Worm (Caenorhabditis elegans) whole organism, late embryonic: Measurements from ENCODE around the gene efhc-1.

Experiments used
- F13H6.1 ChIP-seq: sonication (generic microtip); optimal IDR thresholded peaks from 2 replicates; lab custom pipeline; 2016; ENCODE audit warnings: missing genetic modification characterization, missing compliant biosample characterization
- K02D7.2 ChIP-seq: sonication (generic microtip); optimal IDR thresholded peaks from 2 replicates; lab custom pipeline; 2017; ENCODE audit warnings: mild to moderate bottlenecking, missing genetic modification characterization, missing compliant biosample characterization
- Y22D7AL.16 ChIP-seq: sonication (generic microtip); optimal IDR thresholded peaks from 2 replicates; lab custom pipeline; 2016; ENCODE audit warnings: missing genetic modification characterization, missing compliant biosample characterization
- ceh-14 ChIP-seq: sonication (generic microtip); optimal IDR thresholded peaks from 2 replicates; lab custom pipeline; 2016; ENCODE audit warnings: missing genotype, missing genetic modification characterization, missing compliant biosample characterization
- ceh-2 ChIP-seq: sonication (generic microtip); optimal IDR thresholded peaks from 2 replicates; lab custom pipeline; 2016; ENCODE audit warnings: missing genotype, missing genetic modification characterization, missing compliant biosample characterization
- ceh-48 ChIP-seq: sonication (generic microtip); optimal IDR thresholded peaks from 2 replicates; lab custom pipeline; 2016; ENCODE audit warnings: missing genetic modification characterization, inconsistent platforms, missing compliant biosample characterization
- ceh-6 ChIP-seq: fragments of 200-800 bp; sonication (Bioruptor generic); optimal IDR thresholded peaks from 2 replicates; lab custom pipeline; 2018; ENCODE audit warnings: mild to moderate bottlenecking, missing genetic modification characterization, missing compliant biosample characterization
- ceh-9 ChIP-seq: sonication (generic microtip); optimal IDR thresholded peaks from 2 replicates; lab custom pipeline; 2016; ENCODE audit warnings: mild to moderate bottlenecking, missing genetic modification characterization, inconsistent platforms, missing compliant biosample characterization
- che-1 ChIP-seq: sonication (generic microtip); optimal IDR thresholded peaks from 2 replicates; lab custom pipeline; 2016; ENCODE audit warnings: mild to moderate bottlenecking, missing genetic modification characterization, missing compliant biosample characterization
- dve-1 ChIP-seq: sonication (generic microtip); optimal IDR thresholded peaks from 2 replicates; lab custom pipeline; 2017; ENCODE audit warnings: antibody characterized with exemption, mild to moderate bottlenecking, missing genetic modification characterization, missing compliant biosample characterization
- ets-4 ChIP-seq: sonication (generic microtip); optimal IDR thresholded peaks from 2 replicates; lab custom pipeline; 2016; ENCODE audit warnings: missing genetic modification characterization, missing compliant biosample characterization
- eyg-1 ChIP-seq: sonication (generic microtip); optimal IDR thresholded peaks from 2 replicates; lab custom pipeline; 2016; ENCODE audit warnings: missing genotype, missing genetic modification characterization, missing compliant biosample characterization
- fax-1 ChIP-seq: sonication (generic microtip); optimal IDR thresholded peaks from 2 replicates; lab custom pipeline; 2016; ENCODE audit warnings: missing genotype, missing genetic modification characterization, missing compliant biosample characterization
- fkh-6 ChIP-seq: sonication (generic microtip); optimal IDR thresholded peaks from 2 replicates; lab custom pipeline; 2016; ENCODE audit warnings: missing genetic modification characterization, missing compliant biosample characterization
- hlh-15 ChIP-seq: sonication (generic microtip); optimal IDR thresholded peaks from 2 replicates; lab custom pipeline; 2016; ENCODE audit warnings: missing genetic modification characterization, missing compliant biosample characterization
- hlh-30 ChIP-seq: sonication (generic microtip); optimal IDR thresholded peaks from 2 replicates; lab custom pipeline; 2017; ENCODE audit warnings: antibody characterized with exemption, missing genetic modification characterization, missing compliant biosample characterization; ENCODE audit not compliant: insufficient read depth
- hlh-6 ChIP-seq: sonication (generic microtip); optimal IDR thresholded peaks from 2 replicates; lab custom pipeline; 2016; ENCODE audit warnings: missing genotype, missing genetic modification characterization, missing compliant biosample characterization
- madf-2 ChIP-seq: sonication (generic microtip); optimal IDR thresholded peaks from 2 replicates; lab custom pipeline; 2017; ENCODE audit warnings: missing genetic modification characterization, missing compliant biosample characterization
- nfya-1 ChIP-seq: sonication (generic microtip); optimal IDR thresholded peaks from 2 replicates; lab custom pipeline; 2017; ENCODE audit warnings: missing genetic modification characterization, mild to moderate bottlenecking, missing compliant biosample characterization, antibody characterized with exemption, moderate library complexity
- pax-1 ChIP-seq: fragments of 150-350 bp; optimal IDR thresholded peaks from 2 replicates; lab custom pipeline; 2014; ENCODE audit warnings: missing biosample characterization, missing genetic modification characterization
- pha-2 ChIP-seq: sonication (generic microtip); optimal IDR thresholded peaks from 2 replicates; lab custom pipeline; 2017; ENCODE audit warnings: mild to moderate bottlenecking, missing genetic modification characterization, missing compliant biosample characterization
- pqm-1 ChIP-seq: sonication (generic microtip); optimal IDR thresholded peaks from 2 replicates; lab custom pipeline; 2016; ENCODE audit warnings: missing genetic modification characterization, missing compliant biosample characterization
- pros-1 ChIP-seq: fragments of 150-350 bp; optimal IDR thresholded peaks from 2 replicates; lab custom pipeline; 2014; ENCODE audit warnings: missing biosample characterization, missing genetic modification reagents, missing genetic modification characterization
- rnt-1 ChIP-seq: sonication (generic microtip); optimal IDR thresholded peaks from 2 replicates; lab custom pipeline; 2016; ENCODE audit warnings: missing genetic modification characterization, missing compliant biosample characterization
- sdc-2 ChIP-seq: sonication (generic microtip); optimal IDR thresholded peaks from 2 replicates; lab custom pipeline; 2016; ENCODE audit warnings: missing genotype, missing genetic modification characterization, missing compliant biosample characterization
- sox-2 ChIP-seq: fragments of 200-800 bp; sonication (Bioruptor generic); IDR thresholded peaks from 2 replicates; pipeline ENCODE4 v1.3.6; 2022; ENCODE audit warnings: missing genetic modification reagents, missing genetic modification characterization, missing compliant biosample characterization
- sox-4 ChIP-seq: sonication (generic microtip); optimal IDR thresholded peaks from 2 replicates; lab custom pipeline; 2017; ENCODE audit warnings: mild to moderate bottlenecking, missing genetic modification characterization, inconsistent platforms, missing compliant biosample characterization
- syd-9 ChIP-seq: sonication (generic microtip); optimal IDR thresholded peaks from 2 replicates; lab custom pipeline; 2016; ENCODE audit warnings: mild to moderate bottlenecking, missing genetic modification characterization, moderate library complexity, missing compliant biosample characterization
- tbx-2 ChIP-seq: sonication (generic microtip); optimal IDR thresholded peaks from 2 replicates; lab custom pipeline; 2016; ENCODE audit warnings: missing genetic modification characterization, missing compliant biosample characterization
- ttx-3 ChIP-seq: sonication (generic microtip); optimal IDR thresholded peaks from 2 replicates; lab custom pipeline; 2016; ENCODE audit warnings: missing genetic modification reagents, missing genetic modification characterization, missing compliant biosample characterization
- unc-3 ChIP-seq, 2 experiments: fragments of 200-800 bp in 1 of 2; sonication (Bioruptor generic) in 1 of 2; sonication (generic microtip) in 1 of 2; conservative IDR thresholded peaks in 1 of 2; optimal IDR thresholded peaks in 1 of 2; 2 replicates each; pipeline versions ENCODE4 v1.3.6 to Lab custom; 2016 to 2022; ENCODE audit warnings: missing compliant biosample characterization in 2 of 2, missing genetic modification characterization in 2 of 2, missing genetic modification reagents in 1 of 2
- unc-42 ChIP-seq: sonication (generic microtip); optimal IDR thresholded peaks from 2 replicates; lab custom pipeline; 2016; ENCODE audit warnings: missing genotype, missing genetic modification characterization, missing compliant biosample characterization
- unc-55 ChIP-seq: sonication (generic microtip); optimal IDR thresholded peaks from 2 replicates; lab custom pipeline; 2017; ENCODE audit warnings: missing biosample characterization, missing genetic modification reagents, missing genetic modification characterization
- zip-5 ChIP-seq: sonication (generic microtip); optimal IDR thresholded peaks from 2 replicates; lab custom pipeline; 2016; ENCODE audit warnings: missing genetic modification characterization, missing compliant biosample characterization

Gene efhc-1

ce11 chrX:10377663-10378062 lies 19.5 kb downstream of the efhc-1 start (continued):
- TF ChIP-seq ceh-9 (no peak), pha-2 (tag; lab: Kevin White, UChicago) (no peak)

- TF ChIP-seq fax-1 (tag; lab: Kevin White, UChicago) = no peak
- TF ChIP-seq fkh-6 (tag; lab: Kevin White, UChicago) = no peak
- TF ChIP-seq sox-4 (tag; lab: Kevin White, UChicago) = no peak
- TF ChIP-seq sox-2 (GFP tag; lab: Robert Waterston, UW) = no peak
- no peak for TF ChIP-seq pros-1 (tag; lab: Kevin White, UChicago)
- TF ChIP-seq ttx-3 = no peak
- no peak for TF ChIP-seq eyg-1 (tag; lab: Kevin White, UChicago)
- no peak for TF ChIP-seq che-1
- TF ChIP-seq ceh-9 = no peak
- TF ChIP-seq ceh-6 (GFP tag; lab: Kevin White, UChicago) = no peak
- TF ChIP-seq, all 69 proteins: peak for 0
These were observed 21.5 kb downstream of the efhc-1 start, which contains the start of gene rme-4 for ce11 chrX:10379678-10380077. TSS of gene rme-4 (minus strand) at chrX:10379845.

- no peak for TF ChIP-seq unc-42
- TF ChIP-seq sdc-2 (tag; lab: Kevin White, UChicago) = no peak
- no peak for TF ChIP-seq K02D7.2 (tag; lab: Kevin White, UChicago)
- TF ChIP-seq dve-1 (tag; lab: Kevin White, UChicago) = no peak
- no peak for TF ChIP-seq madf-2
- no peak for TF ChIP-seq F13H6.1 (tag; lab: Kevin White, UChicago)
- TF ChIP-seq ceh-48 (tag; lab: Kevin White, UChicago) = no peak
- TF ChIP-seq pax-1 = no peak
- no peak for TF ChIP-seq syd-9 (tag; lab: Kevin White, UChicago)
- no peak for TF ChIP-seq rnt-1 (tag; lab: Kevin White, UChicago)
- TF ChIP-seq ceh-9 = no peak
- no peak for TF ChIP-seq hlh-15 (tag; lab: Kevin White, UChicago)
- TF ChIP-seq, all 69 proteins: peak for 0
These were observed 27.8 kb downstream of the efhc-1 start for ce11 chrX:10386001-10386400.

ce11 chrX:10386408-10386807 lies 28.2 kb downstream of the efhc-1 start, which contains the start of gene dyf-6:
TSS of gene dyf-6 (minus strand) at chrX:10386508.
- TF ChIP-seq dve-1 (tag; lab: Kevin White, UChicago) (no peak), hlh-6 (no peak), ceh-2 (tag; lab: Kevin White, UChicago) (no peak), ets-4 (no peak), tbx-2 (tag; lab: Kevin White, UChicago) (no peak), hlh-30 (tag; lab: Kevin White, UChicago) (no peak), K02D7.2 (tag; lab: Kevin White, UChicago) (no peak)

DNA sequence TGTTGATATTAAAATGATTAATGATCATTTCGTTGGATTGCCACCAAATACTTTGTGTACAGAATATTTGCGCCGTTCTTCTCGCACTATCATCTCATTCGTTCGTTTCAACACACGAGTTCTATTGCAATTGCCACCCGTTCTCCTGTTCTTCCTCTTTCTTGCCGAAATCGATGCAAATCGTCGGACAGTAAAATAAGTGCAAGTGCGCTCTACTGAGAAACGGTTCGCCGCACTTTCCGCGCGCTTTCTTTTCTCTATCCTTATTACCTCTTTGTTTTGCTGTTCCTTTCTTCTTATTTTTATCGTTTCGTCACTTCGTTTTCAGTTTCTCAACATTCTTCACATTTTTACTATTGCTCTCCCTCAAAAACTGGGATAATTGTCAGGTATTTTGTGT lies 33.0 kb downstream of the efhc-1 start:
- TF ChIP-seq pqm-1 (tag; lab: Kevin White, UChicago) = no peak
- no peak for TF ChIP-seq hlh-30 (tag; lab: Kevin White, UChicago)
- no peak for TF ChIP-seq Y22D7AL.16 (tag; lab: Kevin White, UChicago)
- TF ChIP-seq sdc-2 (tag; lab: Kevin White, UChicago) = peak; percentile 14
- no peak for TF ChIP-seq unc-3 (GFP tag; conservative IDR thresholded peaks at IDR 0.05; lab: Robert Waterston, UW)
- no peak for TF ChIP-seq unc-3 (tag; optimal IDR thresholded peaks at IDR 0.05; lab: Kevin White, UChicago)
- no peak for TF ChIP-seq ceh-14 (tag; lab: Kevin White, UChicago)
- peak; percentile 10 for TF ChIP-seq unc-55 (GFP tag; lab: Kevin White, UChicago)
- peak; percentile 34 for TF ChIP-seq nfya-1 (tag; lab: Kevin White, UChicago)
- no peak for TF ChIP-seq pax-1
- no peak for TF ChIP-seq zip-5 (tag; lab: Kevin White, UChicago)
- no peak for TF ChIP-seq hlh-6
- TF ChIP-seq tbx-2 (tag; lab: Kevin White, UChicago) = peak; percentile 31
- TF ChIP-seq hlh-15 (tag; lab: Kevin White, UChicago) = no peak
- TF ChIP-seq, all 69 proteins: peak for 4
